Worm (Caenorhabditis elegans): Measurements from ENCODE around the gene ZC239.14.
"Not testable (repeated sequence)": the region's sequence is repeated elsewhere in the genome, so short reads cannot be mapped to it uniquely, and the experiment has no call there.

ZC239.14 gene

DNA sequence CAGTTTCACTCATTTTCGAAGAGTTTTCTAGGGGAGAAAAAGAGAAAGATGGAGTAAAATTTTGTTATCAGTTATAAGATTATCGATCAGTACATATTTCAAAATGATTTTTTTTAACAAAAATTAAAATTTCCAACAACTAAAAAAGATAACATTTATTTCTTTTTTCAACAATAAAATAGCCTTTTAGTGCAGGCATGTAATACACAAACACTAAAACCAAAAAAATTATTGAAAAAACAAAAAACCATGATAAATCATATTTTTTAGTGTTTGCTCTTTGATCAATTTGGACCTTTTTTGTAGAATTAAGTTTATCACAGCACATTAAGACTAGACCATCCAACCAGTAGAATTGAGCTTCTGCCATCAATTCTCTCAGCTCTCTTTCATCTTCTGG lies 2.8 kb upstream of the ZC239.14 start, which contains the start of gene ZC239.15:
ZC239.15 (minus strand) TSS at position 101 of the 400 bp plus-strand sequence.
- TF ChIP-seq hnd-1 (tag; optimal IDR thresholded peaks at IDR 0.05) = no peak
- no peak for TF ChIP-seq ama-1 (optimal IDR thresholded peaks at IDR 0.05)
- TF ChIP-seq hmbx-1 (tag; optimal IDR thresholded peaks at IDR 0.05) = no peak
- TF ChIP-seq F13C5.2 (tag; optimal IDR thresholded peaks at IDR 0.05) = no peak
- no peak for TF ChIP-seq B0310.2 (tag; optimal IDR thresholded peaks at IDR 0.05)
- TF ChIP-seq tbx-11 (GFP tag; IDR thresholded peaks at IDR 0.05) = no peak
- no peak for TF ChIP-seq hmg-4 (GFP tag; optimal IDR thresholded peaks at IDR 0.05)
- TF ChIP-seq tra-4 (tag; optimal IDR thresholded peaks at IDR 0.05) = no peak
- TF ChIP-seq sea-1 (GFP tag; conservative IDR thresholded peaks at IDR 0.05) = no peak
- TF ChIP-seq scrt-1 (GFP tag; IDR thresholded peaks at IDR 0.05) = no peak
- no peak for TF ChIP-seq tbx-37 (GFP tag; conservative IDR thresholded peaks at IDR 0.05)
- TF ChIP-seq flt-1 (GFP tag; IDR thresholded peaks at IDR 0.05) = no peak

DNA sequence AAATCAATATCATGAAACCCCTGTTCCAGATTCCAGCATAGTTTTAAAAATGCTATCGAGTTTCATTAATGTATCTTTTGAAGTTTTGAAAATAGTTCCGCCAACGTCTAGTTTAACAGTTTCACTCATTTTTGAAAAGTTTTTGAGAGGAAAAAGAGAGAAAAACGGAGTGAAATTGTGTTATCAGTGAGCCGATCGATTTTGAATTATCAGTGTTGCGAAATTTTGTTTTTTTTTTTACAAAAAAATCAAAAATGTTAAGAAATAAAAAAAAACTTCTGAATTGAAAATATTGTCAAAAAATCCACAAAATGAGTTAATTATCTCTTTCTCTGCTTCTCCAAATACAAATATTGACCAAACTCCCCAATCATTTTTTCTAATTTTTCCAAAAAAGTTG lies 852 bp upstream of the ZC239.14 start, which contains the start of gene ZC239.13:
ZC239.13 (minus strand) TSS at position 154 of the 400 bp plus-strand sequence.
- TF ChIP-seq pes-1 (GFP tag; IDR thresholded peaks at IDR 0.05) (no peak), aly-1 (tag; optimal IDR thresholded peaks at IDR 0.05) (no peak), hmg-4 (GFP tag; optimal IDR thresholded peaks at IDR 0.05) (no peak), flt-1 (GFP tag; IDR thresholded peaks at IDR 0.05) (no peak), ceh-13 (GFP tag; optimal IDR thresholded peaks at IDR 0.05) (no peak), sea-1 (GFP tag; conservative IDR thresholded peaks at IDR 0.05) (no peak), tbx-11 (GFP tag; IDR thresholded peaks at IDR 0.05) (no peak), ets-7 (tag; optimal IDR thresholded peaks at IDR 0.05) (no peak), tbx-37 (GFP tag; conservative IDR thresholded peaks at IDR 0.05) (no peak), B0310.2 (tag; optimal IDR thresholded peaks at IDR 0.05) (no peak)

DNA sequence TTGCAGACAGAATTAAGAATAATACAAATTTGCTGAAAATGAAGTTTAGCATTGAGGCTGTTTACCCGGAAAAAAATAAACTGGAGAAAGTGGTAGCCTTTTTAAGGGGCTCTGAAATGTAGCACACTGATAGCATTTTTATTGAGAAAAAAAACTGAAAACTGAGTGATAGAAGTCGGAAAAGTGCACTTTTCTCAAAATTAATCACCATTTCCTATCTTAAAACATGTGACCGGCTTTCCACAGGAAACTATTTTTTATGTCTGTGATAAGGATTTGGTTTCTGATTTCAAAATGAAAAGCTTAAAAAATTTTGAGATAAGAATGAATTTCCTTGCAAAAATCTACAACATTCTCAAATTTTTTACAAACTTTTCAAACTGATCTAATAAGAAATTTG lies 1.1 kb downstream of the ZC239.14 start, which contains the start of gene ZC239.22:
ZC239.22 (minus strand) TSS at position 101 of the 400 bp plus-strand sequence.
- TF ChIP-seq ceh-13 (GFP tag; optimal IDR thresholded peaks at IDR 0.05) = no peak

DNA sequence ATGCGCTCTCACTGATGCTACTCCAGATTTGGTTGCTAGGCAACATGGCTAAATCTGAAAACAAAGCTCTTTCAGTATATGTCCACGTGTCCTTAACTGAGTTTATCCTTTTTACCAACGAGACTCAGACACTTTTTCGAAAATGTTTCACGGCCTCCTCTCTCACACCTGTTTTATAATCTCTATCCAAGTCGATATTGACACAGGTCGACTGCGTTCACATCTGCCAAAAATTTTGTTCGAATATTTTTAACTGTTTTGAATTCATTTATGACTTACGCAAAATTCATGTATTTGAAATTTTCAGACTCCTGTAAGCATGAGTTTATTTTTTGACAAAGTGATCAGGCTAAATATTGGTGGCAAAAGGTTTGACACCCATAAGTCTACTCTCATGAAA lies 6.1 kb downstream of the ZC239.14 start, which contains the start of gene ZC239.3:
ZC239.3 (plus strand) TSS at position 301 of the 400 bp plus-strand sequence.
- TF ChIP-seq flt-1 (GFP tag; IDR thresholded peaks at IDR 0.05); ceh-13 (GFP tag; optimal IDR thresholded peaks at IDR 0.05); hmg-4 (GFP tag; optimal IDR thresholded peaks at IDR 0.05): not testable (repeated sequence)

DNA sequence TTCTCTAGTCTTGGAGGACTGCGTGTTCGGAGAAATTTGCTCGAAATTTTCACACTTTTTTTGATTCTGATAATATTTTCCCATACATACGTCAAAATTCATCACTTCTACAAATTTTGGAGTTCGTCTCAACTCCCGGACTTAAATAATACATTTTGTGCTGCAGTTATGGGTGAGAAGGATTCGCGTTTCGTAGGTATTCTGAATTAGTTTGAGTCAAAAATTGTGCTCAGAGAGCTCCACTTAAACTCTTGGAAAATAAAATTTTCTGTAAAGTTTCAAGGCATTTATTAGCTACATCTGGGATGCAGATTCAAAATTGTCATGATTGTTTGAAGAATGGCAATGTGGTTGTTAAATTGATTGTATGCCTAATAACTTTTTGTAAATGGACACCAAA lies 7.9 kb downstream of the ZC239.14 start, which contains the start of gene ZC239.4:
ZC239.4 (plus strand) TSS at position 301 of the 400 bp plus-strand sequence.
- TF ChIP-seq ceh-36 (tag; optimal IDR thresholded peaks at IDR 0.05) = no peak
- TF ChIP-seq B0310.2 (tag; optimal IDR thresholded peaks at IDR 0.05) = no peak
- TF ChIP-seq tbx-11 (GFP tag; IDR thresholded peaks at IDR 0.05) = no peak
- TF ChIP-seq sea-1 (GFP tag; conservative IDR thresholded peaks at IDR 0.05) = no peak
- TF ChIP-seq scrt-1 (GFP tag; IDR thresholded peaks at IDR 0.05) = no peak
- no peak for TF ChIP-seq F13C5.2 (tag; optimal IDR thresholded peaks at IDR 0.05)
- TF ChIP-seq ceh-13 (GFP tag; optimal IDR thresholded peaks at IDR 0.05) = no peak
- TF ChIP-seq hnd-1 (tag; optimal IDR thresholded peaks at IDR 0.05) = no peak
- TF ChIP-seq pes-1 (GFP tag; IDR thresholded peaks at IDR 0.05) = no peak
- no peak for TF ChIP-seq flt-1 (GFP tag; IDR thresholded peaks at IDR 0.05)
- TF ChIP-seq aly-1 (tag; optimal IDR thresholded peaks at IDR 0.05) = no peak
- TF ChIP-seq tbx-37 (GFP tag; conservative IDR thresholded peaks at IDR 0.05) = no peak
- no peak for TF ChIP-seq hmg-4 (GFP tag; optimal IDR thresholded peaks at IDR 0.05)
- no peak for TF ChIP-seq ama-1 (optimal IDR thresholded peaks at IDR 0.05)
- TF ChIP-seq tra-4 (tag; optimal IDR thresholded peaks at IDR 0.05) = no peak
- TF ChIP-seq ets-7 (tag; optimal IDR thresholded peaks at IDR 0.05) = no peak

DNA sequence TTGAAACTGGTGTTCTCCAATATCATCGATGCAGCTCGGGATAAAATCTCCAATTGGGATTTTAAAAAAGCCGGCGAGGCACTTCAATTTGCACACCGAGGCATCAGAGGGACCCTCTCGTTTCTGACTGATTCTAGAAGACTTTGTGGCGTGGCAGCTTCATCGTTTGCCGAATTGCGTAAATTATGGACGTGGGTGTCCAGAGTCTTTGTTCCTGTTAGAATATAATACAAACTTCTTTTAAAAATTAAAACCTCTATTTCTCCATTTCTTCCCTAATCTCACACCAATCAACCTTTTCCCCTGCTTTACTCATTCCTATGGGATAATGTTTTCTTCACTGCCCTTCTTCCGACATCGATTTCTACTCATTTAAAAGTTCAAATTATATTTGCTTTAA lies 11.5 kb downstream of the ZC239.14 start, which contains the start of gene ZC239.5:
ZC239.5 (plus strand) TSS at position 301 of the 400 bp plus-strand sequence.
- TF ChIP-seq hmg-4 (GFP tag; optimal IDR thresholded peaks at IDR 0.05) (no peak), pes-1 (GFP tag; IDR thresholded peaks at IDR 0.05) (no peak), scrt-1 (GFP tag; IDR thresholded peaks at IDR 0.05) (no peak), hmbx-1 (tag; optimal IDR thresholded peaks at IDR 0.05) (no peak), hnd-1 (tag; optimal IDR thresholded peaks at IDR 0.05) (no peak), aly-1 (tag; optimal IDR thresholded peaks at IDR 0.05) (no peak), tbx-37 (GFP tag; conservative IDR thresholded peaks at IDR 0.05) (no peak), F13C5.2 (tag; optimal IDR thresholded peaks at IDR 0.05) (no peak), flt-1 (GFP tag; IDR thresholded peaks at IDR 0.05) (no peak), ets-7 (tag; optimal IDR thresholded peaks at IDR 0.05) (no peak), sea-1 (GFP tag; conservative IDR thresholded peaks at IDR 0.05) (no peak)

DNA sequence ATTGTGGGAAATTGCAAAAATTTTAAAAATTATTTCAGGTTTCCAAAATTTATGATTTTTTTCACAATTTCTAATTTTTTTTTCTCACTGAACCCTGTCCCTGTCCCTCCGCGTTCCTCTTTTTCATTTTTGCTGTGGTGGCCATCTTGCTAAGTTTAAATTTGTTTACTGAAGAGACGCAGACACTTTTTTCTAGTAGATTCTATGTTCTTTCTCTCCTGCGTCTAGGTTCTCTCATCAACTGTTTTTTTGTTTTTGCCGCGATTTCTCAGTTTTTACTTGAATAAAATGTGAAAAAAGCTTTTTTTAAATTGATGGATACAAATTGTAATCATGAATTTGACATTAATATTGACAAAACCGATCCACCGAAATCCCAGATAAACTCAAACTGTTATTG lies 12.6 kb downstream of the ZC239.14 start, which contains the start of gene ZC239.6:
ZC239.6 (plus strand) TSS at position 381 of the 400 bp plus-strand sequence.
- TF ChIP-seq flt-1 (GFP tag; IDR thresholded peaks at IDR 0.05) = no peak

DNA sequence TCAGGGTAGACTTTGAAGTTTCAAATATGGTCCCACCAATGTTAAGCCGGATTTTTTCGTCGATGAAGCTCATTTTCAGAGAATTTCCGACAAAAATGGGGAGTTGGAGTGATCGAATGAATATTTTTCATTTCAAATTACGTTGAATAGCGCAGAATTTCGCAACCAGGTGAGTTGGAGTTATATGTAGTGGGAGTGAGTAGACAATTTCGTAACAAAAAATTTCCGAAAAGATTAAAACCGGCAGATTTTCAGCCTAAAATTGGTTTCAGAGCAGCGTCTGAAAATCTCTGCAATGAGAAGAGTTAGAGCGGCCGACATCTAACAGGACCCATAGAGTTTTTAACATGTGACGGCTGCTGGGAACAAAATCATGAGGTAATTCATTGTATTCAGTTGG lies 13.2 kb downstream of the ZC239.14 start, which contains the start of gene sdz-35:
sdz-35 (minus strand) TSS at position 101 of the 400 bp plus-strand sequence.
- TF ChIP-seq aly-1 (tag; optimal IDR thresholded peaks at IDR 0.05) (no peak), sea-1 (GFP tag; conservative IDR thresholded peaks at IDR 0.05) (no peak), hmbx-1 (tag; optimal IDR thresholded peaks at IDR 0.05) (no peak), ceh-13 (GFP tag; optimal IDR thresholded peaks at IDR 0.05) (no peak), flt-1 (GFP tag; IDR thresholded peaks at IDR 0.05) (no peak), ets-7 (tag; optimal IDR thresholded peaks at IDR 0.05) (no peak), B0310.2 (tag; optimal IDR thresholded peaks at IDR 0.05) (no peak), tbx-37 (GFP tag; conservative IDR thresholded peaks at IDR 0.05) (no peak), F13C5.2 (tag; optimal IDR thresholded peaks at IDR 0.05) (no peak), ama-1 (optimal IDR thresholded peaks at IDR 0.05) (no peak), hmg-4 (GFP tag; optimal IDR thresholded peaks at IDR 0.05) (no peak), tbx-11 (GFP tag; IDR thresholded peaks at IDR 0.05) (no peak), pes-1 (GFP tag; IDR thresholded peaks at IDR 0.05) (no peak)

Data from whole organism, early embryonic.